Worm (Caenorhabditis elegans) whole organism, L2 larva: ENCODE measurements around the gene str-109.

ENCODE experiments used
- nhr-23 ChIP-seq: fragments of 150-350 bp; optimal IDR thresholded peaks from 2 replicates; lab custom pipeline; 2014; ENCODE audit warnings: missing biosample characterization, missing genetic modification reagents, missing genetic modification characterization
- ztf-1 ChIP-seq: fragments of 200-800 bp; sonication (Bioruptor generic); conservative IDR thresholded peaks from 2 replicates; pipeline ENCODE4 v1.3.6; 2022; ENCODE audit warnings: missing genetic modification characterization, missing compliant biosample characterization

ce11 chrV:16175757-16176156 is 13.7 kb upstream of the str-109 start, which contains the start of gene cyp-33D1:
- no peak for TF ChIP-seq nhr-23
- TF ChIP-seq ztf-1 (GFP tag; lab: Robert Waterston, UW) = no peak
